Worm (Caenorhabditis elegans): ENCODE data around the gene F07H5.7.

The F07H5.7 gene

ce11 chrII:8784235-8784928, 9.6 kb downstream of the F07H5.7 start:
- peak; percentile 52 for TF ChIP-seq nhr-71 (tag; optimal IDR thresholded peaks at IDR 0.05)
- no peak for TF ChIP-seq ceh-63 (GFP tag; optimal IDR thresholded peaks at IDR 0.05)
- peak; percentile 19 for TF ChIP-seq nhr-90 (tag; optimal IDR thresholded peaks at IDR 0.05; ENCODE audit: poor library complexity)
- TF ChIP-seq egl-27 (tag; optimal IDR thresholded peaks at IDR 0.05), result no peak
- TF ChIP-seq egl-13 (tag; optimal IDR thresholded peaks at IDR 0.05), result peak; percentile 50
- TF ChIP-seq jun-1 (tag; optimal IDR thresholded peaks at IDR 0.05), result peak; percentile 30
- peak; percentile 37 for TF ChIP-seq zag-1 (tag; optimal IDR thresholded peaks at IDR 0.05)
- peak; percentile 10 for TF ChIP-seq ceh-8 (GFP tag; optimal IDR thresholded peaks at IDR 0.05)
- no peak for TF ChIP-seq Y116A8C.19 (tag; optimal IDR thresholded peaks at IDR 0.05; ENCODE audit: borderline replicate concordance)
- no peak for TF ChIP-seq ets-5 (GFP tag; IDR thresholded peaks at IDR 0.05)
- no peak for TF ChIP-seq lin-39 (tag; optimal IDR thresholded peaks at IDR 0.05)
- TF ChIP-seq F16B12.6 (tag; optimal IDR thresholded peaks at IDR 0.05), result peak; percentile 5
- TF ChIP-seq xbp-1 (tag; optimal IDR thresholded peaks at IDR 0.05), result peak; percentile 3
- TF ChIP-seq ztf-4 (tag; optimal IDR thresholded peaks at IDR 0.05), result no peak
- peak; percentile 9 to 54 for TF ChIP-seq lsy-2 (tag; optimal IDR thresholded peaks at IDR 0.05)
- TF ChIP-seq skn-1 (tag; optimal IDR thresholded peaks at IDR 0.05), result peak; percentile 8
- no peak for TF ChIP-seq unc-98 (GFP tag; IDR thresholded peaks at IDR 0.05)
- peak; percentile 24 for TF ChIP-seq fos-1 (tag; optimal IDR thresholded peaks at IDR 0.05)
- peak; percentile 79 for TF ChIP-seq ama-1 (optimal IDR thresholded peaks at IDR 0.05)
- TF ChIP-seq C34B4.2 (tag; optimal IDR thresholded peaks at IDR 0.05), result no peak
- peak; percentile 12 for TF ChIP-seq rnt-1 (tag; optimal IDR thresholded peaks at IDR 0.05)
- TF ChIP-seq sox-4 (tag; optimal IDR thresholded peaks at IDR 0.05), result no peak
- peak in 1 of 3 experiments; percentile 41 for TF ChIP-seq ceh-82 (tag; optimal IDR thresholded peaks at IDR 0.05)
- TF ChIP-seq fkh-4 (tag; optimal IDR thresholded peaks at IDR 0.05; ENCODE audit: borderline replicate concordance), result peak; percentile 78
- TF ChIP-seq elt-3 (tag; optimal IDR thresholded peaks at IDR 0.05), result no peak
- peak; percentile 30 for TF ChIP-seq unc-86 (tag; optimal IDR thresholded peaks at IDR 0.05)
- peak in 1 of 2 experiments; percentile 26 for TF ChIP-seq lin-35 (GFP tag; optimal IDR thresholded peaks at IDR 0.05)
- no peak for TF ChIP-seq nhr-77 (tag; optimal IDR thresholded peaks at IDR 0.05)
- TF ChIP-seq swsn-7 (tag; optimal IDR thresholded peaks at IDR 0.05), result peak; percentile 7
- peak; percentile 27 for TF ChIP-seq nhr-47 (tag; optimal IDR thresholded peaks at IDR 0.05)
- TF ChIP-seq dpl-1 (GFP tag; optimal IDR thresholded peaks at IDR 0.05), result peak in 1 of 3 experiments; percentile 26
- TF ChIP-seq snu-23 (GFP tag; optimal IDR thresholded peaks at IDR 0.05), result peak; percentile 52
- peak; percentile 25 for TF ChIP-seq mep-1 (tag; optimal IDR thresholded peaks at IDR 0.05)
- TF ChIP-seq dsc-1 (tag; optimal IDR thresholded peaks at IDR 0.05), result peak; percentile 97
- peak; percentile 32 for TF ChIP-seq fkh-8 (tag; optimal IDR thresholded peaks at IDR 0.05)
- no peak for TF ChIP-seq elt-2 (tag; optimal IDR thresholded peaks at IDR 0.05)
- peak; percentile 62 for TF ChIP-seq lin-14 (GFP tag; optimal IDR thresholded peaks at IDR 0.05)
- TF ChIP-seq efl-1 (optimal IDR thresholded peaks at IDR 0.05), result peak; percentile 28 to 57
- no peak for TF ChIP-seq efl-1 (GFP tag; optimal IDR thresholded peaks at IDR 0.05 in 1 of 2)
- no peak for TF ChIP-seq pag-3 (tag; optimal IDR thresholded peaks at IDR 0.05; ENCODE audit: borderline replicate concordance, insufficient read depth)

ce11 chrII:8783451-8783967, 10.5 kb downstream of the F07H5.7 start, which contains the start of gene sgn-1:
sgn-1 (minus strand) TSS chrII:8783670.
- TF ChIP-seq pag-3 (tag; optimal IDR thresholded peaks at IDR 0.05; ENCODE audit: borderline replicate concordance, insufficient read depth) (peak; percentile 17), alr-1 (tag; optimal IDR thresholded peaks at IDR 0.05; ENCODE audit: borderline replicate concordance) (no peak), nhr-71 (tag; optimal IDR thresholded peaks at IDR 0.05) (peak; percentile 14), ceh-8 (GFP tag; optimal IDR thresholded peaks at IDR 0.05) (no peak), rnt-1 (tag; optimal IDR thresholded peaks at IDR 0.05) (peak; percentile 58), lin-14 (GFP tag; optimal IDR thresholded peaks at IDR 0.05) (peak; percentile 39), dsc-1 (tag; optimal IDR thresholded peaks at IDR 0.05) (peak; percentile 24)

All from whole organism, L1 larva.